Worm (Caenorhabditis elegans) whole organism, L2 larva: ENCODE results near the gene F54F2.7.

Experiments
- R02D3.7 ChIP-seq: fragments of 150-350 bp; optimal IDR thresholded peaks from 2 replicates; lab custom pipeline; 2014; ENCODE audit warnings: missing biosample characterization, missing genetic modification characterization
- aly-2 ChIP-seq: fragments of 150-350 bp; optimal IDR thresholded peaks from 2 replicates; lab custom pipeline; 2014; ENCODE audit warnings: missing biosample characterization, missing genetic modification characterization
- ama-1 ChIP-seq: fragments of 150-350 bp; optimal IDR thresholded peaks from 2 replicates; lab custom pipeline; 2018; ENCODE audit warnings: inconsistent platforms
- dmd-4 ChIP-seq: sonication (generic microtip); optimal IDR thresholded peaks from 2 replicates; lab custom pipeline; 2017; ENCODE audit warnings: missing biosample characterization, missing genetic modification characterization
- fos-1 ChIP-seq: fragments of 150-350 bp; optimal IDR thresholded peaks from 2 replicates; lab custom pipeline; 2014; ENCODE audit warnings: missing biosample characterization, missing genetic modification characterization
- gmeb-1 ChIP-seq: fragments of 150-350 bp; optimal IDR thresholded peaks from 2 replicates; lab custom pipeline; 2014; ENCODE audit warnings: missing biosample characterization, missing genetic modification characterization
- lin-13 ChIP-seq: fragments of 150-350 bp; optimal IDR thresholded peaks from 2 replicates; lab custom pipeline; 2014; ENCODE audit warnings: missing biosample characterization, missing genetic modification reagents, missing genetic modification characterization
- mdl-1 ChIP-seq, 2 experiments: fragments of 150-350 bp in 1 of 2; sonication (generic microtip) in 1 of 2; optimal IDR thresholded peaks; 2 replicates each; lab custom pipeline; 2017; ENCODE audit warnings: missing biosample characterization in 2 of 2, missing genetic modification characterization in 2 of 2
- nhr-12 ChIP-seq: fragments of 150-350 bp; optimal IDR thresholded peaks from 2 replicates; lab custom pipeline; 2014; ENCODE audit warnings: missing biosample characterization, missing genetic modification characterization
- nhr-129 ChIP-seq: fragments of 150-350 bp; optimal IDR thresholded peaks from 2 replicates; lab custom pipeline; 2014; ENCODE audit warnings: missing biosample characterization, missing genetic modification characterization
- nhr-25 ChIP-seq: fragments of 150-350 bp; sonication (generic microtip); optimal IDR thresholded peaks from 3 replicates; lab custom pipeline; 2014; ENCODE audit warnings: missing biosample characterization, missing genetic modification characterization
- zag-1 ChIP-seq: fragments of 150-350 bp; optimal IDR thresholded peaks from 2 replicates; lab custom pipeline; 2014; ENCODE audit warnings: missing biosample characterization, missing genetic modification characterization
- ztf-11 ChIP-seq: sonication (generic microtip); optimal IDR thresholded peaks from 2 replicates; lab custom pipeline; 2017; ENCODE audit warnings: missing biosample characterization, missing genetic modification characterization

DNA sequence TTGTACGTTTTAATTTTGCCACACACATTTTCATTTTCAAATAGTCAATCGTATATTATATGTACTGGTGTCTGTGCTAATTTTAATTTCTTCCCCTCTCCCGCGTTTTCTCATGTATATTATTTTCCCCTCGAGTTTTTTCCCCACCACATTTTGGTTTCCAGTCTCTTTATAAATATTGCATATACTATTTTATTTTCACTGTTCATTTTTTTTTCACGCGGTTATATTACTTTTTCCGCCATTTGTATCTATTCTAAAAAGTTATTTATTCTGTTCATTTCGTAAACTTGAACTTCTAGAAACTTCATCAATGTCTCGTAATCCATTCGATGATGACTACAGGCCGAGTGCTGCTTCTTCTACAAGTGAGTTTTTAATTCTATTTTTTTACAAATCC lies 31.2 kb downstream of the F54F2.7 start, which contains the start of gene snap-29:
- TF ChIP-seq ztf-11 (tag; lab: Kevin White, UChicago) (no peak), aly-2 (tag; lab: Kevin White, UChicago) (no peak), R02D3.7 (tag; lab: Kevin White, UChicago) (no peak), fos-1 (tag; lab: Kevin White, UChicago) (no peak), mdl-1 (tag; optimal IDR thresholded peaks at IDR 0.05; lab: Kevin White, UChicago) (no peak), nhr-12 (tag; lab: Kevin White, UChicago) (no peak), lin-13 (GFP tag; lab: Kevin White, UChicago) (no peak), nhr-129 (tag; lab: Kevin White, UChicago) (no peak), ama-1 (lab: Kevin White, UChicago) (no peak), gmeb-1 (tag; lab: Kevin White, UChicago) (no peak), nhr-25 (tag; lab: Kevin White, UChicago) (no peak), zag-1 (tag; lab: Kevin White, UChicago) (no peak), dmd-4 (tag; lab: Kevin White, UChicago) (no peak)
